Fruit fly (Drosophila melanogaster) S2 (cell line): ENCODE results near the gene CG8814.

Experiments used
- CG8478 ChIP-seq: fragments of >200 bp; optimal IDR thresholded peaks from 2 replicates; lab custom pipeline; 2018
- CTCF ChIP-seq, 2 experiments: fragments of >200 bp; optimal IDR thresholded peaks; 2 replicates each; lab custom pipeline; 2018

DNA sequence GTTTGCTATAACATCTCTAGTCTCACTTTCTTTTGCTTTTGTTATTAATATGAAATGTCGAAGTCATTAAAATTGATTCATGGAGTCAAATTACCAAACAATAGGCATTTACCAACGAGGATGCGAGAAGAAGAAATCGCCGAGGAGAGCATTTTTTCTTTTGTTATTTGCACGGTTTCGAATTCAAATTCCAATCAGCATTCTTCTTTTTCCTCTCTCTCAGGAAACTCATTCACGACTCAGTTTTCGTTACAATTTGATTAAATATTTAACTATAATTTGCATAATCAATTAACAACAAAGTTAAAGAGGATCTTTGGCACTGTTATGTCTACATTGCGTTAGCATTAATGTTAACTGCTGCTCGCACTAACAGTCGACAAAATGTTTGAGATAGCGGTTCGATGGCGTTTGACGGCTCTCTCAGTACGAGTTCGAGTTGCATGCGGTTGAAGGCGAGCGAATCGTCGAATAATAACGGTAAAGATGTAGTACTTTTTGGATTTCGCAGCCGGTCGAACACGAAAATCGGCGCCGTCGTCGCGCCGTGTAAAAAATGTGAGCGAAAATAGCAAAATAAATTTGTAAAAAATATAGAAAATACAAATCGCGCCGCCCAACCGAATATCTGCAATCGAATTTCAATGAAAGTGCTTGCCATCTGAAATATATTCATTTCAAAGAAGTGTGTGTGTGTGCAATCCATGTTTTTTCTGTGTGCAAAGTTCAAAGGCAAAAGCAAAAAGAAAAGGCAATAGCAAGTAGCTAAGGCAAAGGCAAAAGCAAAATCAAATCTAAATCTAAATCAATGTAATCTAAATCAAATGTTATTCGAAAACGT lies 13.3 kb downstream of the CG8814 start:
- TF ChIP-seq CG8478 (no peak), CTCF (optimal IDR thresholded peaks at IDR 0.05; lab: Kevin White, UChicago) (no peak)
